Fruit fly (Drosophila melanogaster) whole organism, embryonic: ENCODE measurements around the gene Neurl4.

Experiments used
- CG11093 ChIP-seq: fragments of 200-800 bp; sonication (Bioruptor generic); IDR thresholded peaks from 3 replicates; pipeline ENCODE4 v1.3.6; 2022; ENCODE audit warnings: missing biosample characterization, missing genetic modification characterization
- CG11560 ChIP-seq: fragments of 200-800 bp; sonication (Bioruptor generic); IDR thresholded peaks from 3 replicates; pipeline ENCODE4 v1.3.6; 2022; ENCODE audit warnings: missing biosample characterization, missing genetic modification characterization
- CG11696 ChIP-seq: fragments of 200-800 bp; sonication (Bioruptor generic); IDR thresholded peaks from 2 replicates; pipeline ENCODE4 v1.3.6; 2022; ENCODE audit warnings: missing biosample characterization, missing genetic modification characterization
- CG12299 ChIP-seq: fragments of 200-800 bp; sonication (Bioruptor generic); optimal IDR thresholded peaks from 2 replicates; lab custom pipeline; 2018; ENCODE audit warnings: missing biosample characterization, mild to moderate bottlenecking, missing genetic modification characterization
- CG13123 ChIP-seq: fragments of 200-800 bp; sonication (Bioruptor generic); optimal IDR thresholded peaks from 2 replicates; lab custom pipeline; 2016; ENCODE audit warnings: missing biosample characterization, missing genetic modification characterization
- CG13287 ChIP-seq: fragments of 200-800 bp; sonication (Bioruptor generic); IDR thresholded peaks from 2 replicates; pipeline ENCODE4 v1.3.6; 2022; ENCODE audit warnings: missing biosample characterization, missing genetic modification characterization; ENCODE audit not compliant: partially characterized antibody
- CG1603 ChIP-seq: fragments of 200-800 bp; sonication (Bioruptor generic); optimal IDR thresholded peaks from 2 replicates; lab custom pipeline; 2019; ENCODE audit warnings: missing biosample characterization, mild to moderate bottlenecking, missing genetic modification characterization, moderate library complexity
- CG1647 ChIP-seq: fragments of 200-800 bp; sonication (Bioruptor generic); optimal IDR thresholded peaks from 3 replicates; lab custom pipeline; 2016; ENCODE audit warnings: missing biosample characterization, missing genetic modification characterization
- CG17359 ChIP-seq: fragments of 200-800 bp; sonication (Bioruptor generic); optimal IDR thresholded peaks from 3 replicates; lab custom pipeline; 2018; ENCODE audit warnings: missing biosample characterization, mild to moderate bottlenecking, missing genetic modification characterization, moderate library complexity
- CG17568 ChIP-seq: fragments of 200-800 bp; sonication (Bioruptor generic); optimal IDR thresholded peaks from 2 replicates; lab custom pipeline; 2018; ENCODE audit warnings: missing biosample characterization, mild to moderate bottlenecking, missing genetic modification characterization, moderate library complexity
- CG30020 ChIP-seq: fragments of 200-800 bp; optimal IDR thresholded peaks from 2 replicates; lab custom pipeline; 2019; ENCODE audit warnings: missing biosample characterization, mild to moderate bottlenecking, missing genetic modification characterization, moderate library complexity
- CG32532 ChIP-seq: fragments of 200-800 bp; sonication (Bioruptor generic); IDR thresholded peaks from 2 replicates; pipeline ENCODE4 v1.3.6; 2022; ENCODE audit warnings: missing biosample characterization, missing genetic modification characterization
- CG32767 ChIP-seq: fragments of 200-800 bp; sonication (Bioruptor generic); IDR thresholded peaks from 2 replicates; pipeline ENCODE4 v1.3.6; 2022; ENCODE audit warnings: missing biosample characterization, missing genetic modification characterization
- CG4707 ChIP-seq: fragments of 200-800 bp; sonication (Bioruptor generic); optimal IDR thresholded peaks from 2 replicates; lab custom pipeline; 2018; ENCODE audit warnings: missing biosample characterization, mild to moderate bottlenecking, missing genetic modification characterization, moderate library complexity
- CG6254 ChIP-seq: fragments of 200-800 bp; sonication (Bioruptor generic); optimal IDR thresholded peaks from 3 replicates; lab custom pipeline; 2017; ENCODE audit warnings: mild to moderate bottlenecking, missing biosample characterization, missing genetic modification reagents, missing genetic modification characterization
- CG6854 ChIP-seq: fragments of 200-800 bp; sonication (Bioruptor generic); optimal IDR thresholded peaks from 3 replicates; lab custom pipeline; 2017; ENCODE audit warnings: missing biosample characterization, mild to moderate bottlenecking, missing genetic modification characterization
- CG8478 ChIP-seq: fragments of >200 bp; optimal IDR thresholded peaks from 2 replicates; lab custom pipeline; 2018
- CG9609 ChIP-seq: fragments of 200-800 bp; sonication (Bioruptor generic); optimal IDR thresholded peaks from 3 replicates; lab custom pipeline; 2016; ENCODE audit warnings: missing biosample characterization, missing genetic modification characterization
- D19B ChIP-seq: fragments of 200-800 bp; sonication (Bioruptor generic); optimal IDR thresholded peaks from 2 replicates; lab custom pipeline; 2017; ENCODE audit warnings: missing biosample characterization, mild to moderate bottlenecking, missing genetic modification characterization
- Dbx ChIP-seq: fragments of 200-800 bp; sonication (Bioruptor generic); IDR thresholded peaks from 3 replicates; pipeline ENCODE4 v1.3.6; 2022; ENCODE audit warnings: missing biosample characterization, missing genetic modification characterization
- Doc2 ChIP-seq: fragments of 200-800 bp; sonication (Bioruptor generic); IDR thresholded peaks from 2 replicates; pipeline ENCODE4 v1.3.6; 2022; ENCODE audit warnings: missing biosample characterization, missing genetic modification characterization
- H2.0 ChIP-seq: fragments of 200-800 bp; sonication (Bioruptor generic); IDR thresholded peaks from 2 replicates; pipeline ENCODE4 v1.3.6; 2022; ENCODE audit warnings: missing biosample characterization, missing genetic modification characterization
- HLHmδ ChIP-seq: fragments of 200-800 bp; sonication (Bioruptor generic); optimal IDR thresholded peaks from 2 replicates; lab custom pipeline; 2018; ENCODE audit warnings: missing biosample characterization, mild to moderate bottlenecking, missing genetic modification characterization, moderate library complexity
- Mes4 ChIP-seq: fragments of 200-800 bp; sonication (Bioruptor generic); optimal IDR thresholded peaks from 2 replicates; lab custom pipeline; 2016; ENCODE audit warnings: missing biosample characterization, missing genetic modification characterization
- Nf-YA ChIP-seq: fragments of 200-800 bp; sonication (Bioruptor generic); IDR thresholded peaks from 2 replicates; pipeline ENCODE4 v1.3.6; 2022; ENCODE audit warnings: missing biosample characterization, missing genetic modification characterization
- Opbp ChIP-seq: fragments of 200-800 bp; sonication (Bioruptor generic); IDR thresholded peaks from 3 replicates; pipeline ENCODE4 v1.3.6; 2022; ENCODE audit warnings: missing biosample characterization, missing genetic modification characterization; ENCODE audit not compliant: partially characterized antibody
- Optix ChIP-seq: fragments of 200-800 bp; sonication (Bioruptor generic); IDR thresholded peaks from 3 replicates; pipeline ENCODE4 v1.3.6; 2022; ENCODE audit warnings: missing biosample characterization, missing genetic modification characterization
- Pdp1 ChIP-seq, 2 experiments: fragments of 200-800 bp; sonication (Bioruptor generic); optimal IDR thresholded peaks; 3 replicates each; lab custom pipeline; 2016; ENCODE audit warnings: missing biosample characterization in 2 of 2, missing genetic modification characterization in 2 of 2, mild to moderate bottlenecking in 1 of 2, moderate library complexity in 1 of 2
- Scr ChIP-seq: fragments of 200-800 bp; sonication (Bioruptor generic); IDR thresholded peaks from 2 replicates; pipeline ENCODE4 v1.3.6; 2022; ENCODE audit warnings: missing biosample characterization, missing genetic modification characterization; ENCODE audit not compliant: partially characterized antibody
- Ssrp ChIP-seq: fragments of 200-800 bp; sonication (Bioruptor generic); optimal IDR thresholded peaks from 2 replicates; lab custom pipeline; 2018; ENCODE audit warnings: missing biosample characterization, mild to moderate bottlenecking, missing genetic modification characterization, moderate library complexity
- aop ChIP-seq: fragments of 200-800 bp; sonication (Bioruptor generic); IDR thresholded peaks from 2 replicates; pipeline ENCODE4 v1.3.6; 2022; ENCODE audit warnings: missing biosample characterization, missing genetic modification characterization
- ato ChIP-seq: fragments of 200-800 bp; sonication (Bioruptor generic); IDR thresholded peaks from 2 replicates; pipeline ENCODE4 v1.3.6; 2022; ENCODE audit warnings: missing biosample characterization, missing genetic modification characterization; ENCODE audit not compliant: partially characterized antibody
- br ChIP-seq: fragments of >200 bp; optimal IDR thresholded peaks from 2 replicates; lab custom pipeline; 2017
- dati ChIP-seq: fragments of 200-800 bp; sonication (Bioruptor generic); IDR thresholded peaks from 2 replicates; pipeline ENCODE4 v1.3.6; 2022; ENCODE audit warnings: missing biosample characterization, missing genetic modification characterization
- dm ChIP-seq: fragments of 200-800 bp; sonication (Bioruptor generic); optimal IDR thresholded peaks from 3 replicates; lab custom pipeline; 2016; ENCODE audit warnings: missing biosample characterization, missing genetic modification characterization
- dmrt99B ChIP-seq: fragments of 200-800 bp; sonication (Bioruptor generic); optimal IDR thresholded peaks from 2 replicates; lab custom pipeline; 2018; ENCODE audit warnings: missing biosample characterization, mild to moderate bottlenecking, missing genetic modification characterization, moderate library complexity
- gcm2 ChIP-seq: fragments of 200-800 bp; sonication (Bioruptor generic); optimal IDR thresholded peaks from 2 replicates; lab custom pipeline; 2016; ENCODE audit warnings: missing biosample characterization, missing genetic modification characterization
- gfzf ChIP-seq: fragments of 200-800 bp; sonication (Bioruptor generic); optimal IDR thresholded peaks from 2 replicates; lab custom pipeline; 2016; ENCODE audit warnings: missing biosample characterization, mild to moderate bottlenecking, missing genetic modification characterization, moderate library complexity
- gsb ChIP-seq: fragments of 200-800 bp; sonication (Bioruptor generic); IDR thresholded peaks from 2 replicates; pipeline ENCODE4 v1.3.6; 2022; ENCODE audit warnings: missing biosample characterization, missing genetic modification characterization
- hth ChIP-seq: fragments of >200 bp; optimal IDR thresholded peaks from 2 replicates; lab custom pipeline; 2017; ENCODE audit warnings: inconsistent platforms
- inv ChIP-seq: fragments of 200-800 bp; sonication (Bioruptor generic); IDR thresholded peaks from 2 replicates; pipeline ENCODE4 v1.3.6; 2022; ENCODE audit warnings: missing biosample characterization, missing genetic modification characterization; ENCODE audit not compliant: partially characterized antibody
- lmd ChIP-seq: fragments of 200-800 bp; sonication (Bioruptor generic); IDR thresholded peaks from 2 replicates; pipeline ENCODE4 v1.3.6; 2022; ENCODE audit warnings: missing biosample characterization, missing genetic modification characterization
- maf-S ChIP-seq: fragments of 200-800 bp; sonication (Bioruptor generic); optimal IDR thresholded peaks from 2 replicates; lab custom pipeline; 2016; ENCODE audit warnings: missing biosample characterization, missing genetic modification characterization
- phol ChIP-seq: fragments of 200-800 bp; sonication (Bioruptor generic); optimal IDR thresholded peaks from 3 replicates; lab custom pipeline; 2018; ENCODE audit warnings: missing biosample characterization, mild to moderate bottlenecking, missing genetic modification characterization, moderate library complexity
- pita ChIP-seq: fragments of 200-800 bp; sonication (Bioruptor generic); optimal IDR thresholded peaks from 2 replicates; lab custom pipeline; 2017; ENCODE audit warnings: missing biosample characterization, mild to moderate bottlenecking, missing genetic modification characterization
- sd ChIP-seq: fragments of 200-800 bp; sonication (Bioruptor generic); optimal IDR thresholded peaks from 3 replicates; lab custom pipeline; 2018; ENCODE audit warnings: missing biosample characterization, mild to moderate bottlenecking, missing genetic modification characterization, moderate library complexity
- sqz ChIP-seq: fragments of 200-800 bp; sonication (Bioruptor generic); optimal IDR thresholded peaks from 3 replicates; lab custom pipeline; 2018; ENCODE audit warnings: missing biosample characterization, mild to moderate bottlenecking, missing genetic modification characterization
- stc ChIP-seq: fragments of 200-800 bp; sonication (Bioruptor generic); IDR thresholded peaks from 2 replicates; pipeline ENCODE4 v1.3.6; 2022; ENCODE audit warnings: missing biosample characterization, missing genetic modification characterization
- toy ChIP-seq: fragments of 200-800 bp; sonication (Bioruptor generic); IDR thresholded peaks from 2 replicates; pipeline ENCODE4 v1.3.6; 2022; ENCODE audit warnings: missing biosample characterization, missing genetic modification characterization

Gene Neurl4

DNA sequence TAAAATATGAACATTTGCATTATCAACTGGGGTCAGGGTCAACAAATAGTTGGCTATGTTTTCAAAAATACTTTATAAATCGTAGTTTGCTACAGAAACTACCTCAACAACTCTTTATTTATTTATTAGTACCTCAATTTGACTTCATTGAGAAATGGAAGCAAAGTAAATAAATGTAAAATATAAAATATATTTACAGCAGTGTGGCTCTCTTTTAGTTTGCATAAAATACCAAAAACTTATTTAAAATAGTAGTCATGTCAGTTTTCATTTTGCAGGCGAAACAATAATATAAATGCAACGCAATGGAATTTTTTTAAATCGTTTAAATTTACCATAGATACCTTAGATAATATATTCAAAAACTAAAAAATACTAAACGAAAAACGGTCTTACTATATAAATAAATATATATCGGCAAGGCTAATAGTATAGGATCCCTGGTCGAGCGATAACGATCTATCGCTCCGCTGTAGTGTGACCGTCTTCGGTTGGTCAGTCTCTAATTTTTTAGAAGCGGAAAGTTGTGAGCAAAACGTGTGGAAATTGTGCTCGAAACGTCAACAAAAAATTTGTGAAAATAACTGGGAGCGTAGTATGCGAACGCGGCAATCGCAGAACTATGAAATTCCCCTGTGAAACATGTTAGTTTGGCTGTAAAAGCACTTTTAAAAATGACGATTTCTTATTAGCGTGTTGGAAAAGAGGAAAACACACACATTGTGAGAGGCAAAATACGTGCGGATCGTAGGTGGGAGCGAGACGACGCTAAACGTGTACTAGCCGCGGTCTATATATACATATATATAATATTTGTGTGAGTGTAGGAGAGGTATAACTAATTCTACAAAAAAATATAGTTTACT is 47.8 kb downstream of the Neurl4 start, which contains the start of the genes Nprl3 and upSET (continued):
- TF ChIP-seq lmd (GFP tag; lab: Robert Waterston, UW) (no peak), pita (GFP tag; lab: Kevin White, UChicago) (no peak), phol (tag; lab: Kevin White, UChicago) (peak; percentile 52), CG6854 (GFP tag; lab: Kevin White, UChicago) (no peak), CG4707 (GFP tag; lab: Kevin White, UChicago) (no peak), CG11093 (GFP tag; lab: Robert Waterston, UW) (no peak), CG9609 (GFP tag; lab: Kevin White, UChicago) (no peak), CG1647 (no peak), Ssrp (tag; lab: Kevin White, UChicago) (no peak), stc (no peak), br (lab: Kevin White, UChicago) (no peak), dati (GFP tag; lab: Robert Waterston, UW) (no peak), gcm2 (GFP tag; lab: Kevin White, UChicago) (no peak), Scr (GFP tag; lab: Robert Waterston, UW) (peak; percentile 87), CG6254 (GFP tag; lab: Kevin White, UChicago) (no peak), CG8478 (lab: Kevin White, UChicago) (peak; percentile 70), Dbx (GFP tag; lab: Robert Waterston, UW) (0 out of 3 replicates have a peak, but pooled peaks have one; percentile 37), CG32767 (no peak), gsb (GFP tag; lab: Robert Waterston, UW) (no peak), Doc2 (GFP tag; lab: Robert Waterston, UW) (no peak), Mes4 (no peak), CG17359 (tag; lab: Kevin White, UChicago) (peak; percentile 51), gfzf (peak; percentile 84), H2.0 (GFP tag; lab: Robert Waterston, UW) (no peak), CG32532 (0 out of 2 replicates have a peak, but pooled peaks have one; percentile 41), D19B (GFP tag; lab: Kevin White, UChicago) (no peak), CG13287 (GFP tag; lab: Robert Waterston, UW) (peak; percentile 88), hth (no peak), CG11560 (tag; lab: Robert Waterston, UW) (no peak), aop (GFP tag; lab: Robert Waterston, UW) (no peak), CG12299 (tag; lab: Kevin White, UChicago) (peak; percentile 11), dm (GFP tag; lab: Kevin White, UChicago) (peak; percentile 52), maf-S (GFP tag; lab: Kevin White, UChicago) (no peak), ato (peak; percentile 69; the same call in 1 of the 2 replicates), Pdp1 (GFP tag; optimal IDR thresholded peaks at IDR 0.05; lab: Kevin White, UChicago) (peak in 1 of 2 experiments; percentile 5), CG17568 (GFP tag; lab: Kevin White, UChicago) (no peak), toy (GFP tag; lab: Robert Waterston, UW) (no peak), Optix (GFP tag; lab: Robert Waterston, UW) (no peak), inv (GFP tag; lab: Robert Waterston, UW) (peak; percentile 86), sd (tag; lab: Kevin White, UChicago) (no peak), CG30020 (peak; percentile 59), CG11696 (GFP tag; lab: Robert Waterston, UW) (no peak), dmrt99B (tag; lab: Kevin White, UChicago) (no peak), Nf-YA (GFP tag; lab: Robert Waterston, UW) (no peak), HLHmδ (GFP tag; lab: Kevin White, UChicago) (no peak), CG1603 (tag; lab: Kevin White, UChicago) (peak; percentile 39), Opbp (GFP tag; lab: Robert Waterston, UW) (peak; percentile 93), CG13123 (GFP tag; lab: Kevin White, UChicago) (no peak), sqz (GFP tag; lab: Kevin White, UChicago) (peak; percentile 38)
- TF ChIP-seq, all 482 proteins: peak for 122
